Worm (Caenorhabditis elegans): ENCODE measurements around the gene W01B6.8.

DNA sequence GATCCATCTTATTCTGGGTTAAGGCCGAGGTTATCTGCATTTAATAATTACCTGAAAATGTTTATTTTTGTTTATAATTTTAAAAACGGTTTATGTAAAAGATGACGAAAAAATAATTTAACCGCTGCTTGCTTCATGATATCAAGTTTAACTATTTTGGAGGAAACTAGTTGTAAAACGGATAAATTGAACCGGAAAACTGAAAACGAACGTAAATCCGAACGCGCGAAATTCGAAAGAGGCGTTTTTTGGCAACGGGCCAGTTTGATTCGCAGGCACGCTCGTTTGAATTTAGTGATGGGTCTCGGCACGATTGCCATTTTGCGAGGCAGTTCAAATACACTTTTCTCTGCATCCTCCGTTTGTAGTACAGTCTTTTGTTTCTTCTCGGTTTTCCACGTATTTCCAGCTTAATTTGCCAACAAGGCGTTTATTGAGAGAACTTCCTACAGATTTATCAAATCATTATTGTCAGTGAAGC, 44.8 kb upstream of the W01B6.8 start, which contains the start of the genes gtbp-1 and K08F4.3:
- TF ChIP-seq pha-4 (tag; optimal IDR thresholded peaks at IDR 0.05) (peak; percentile 47), blmp-1 (tag; optimal IDR thresholded peaks at IDR 0.05) (no peak), elt-3 (tag; optimal IDR thresholded peaks at IDR 0.05) (no peak), drap-1 (GFP tag; optimal IDR thresholded peaks at IDR 0.05) (no peak), ham-2 (GFP tag; optimal IDR thresholded peaks at IDR 0.05) (no peak), nhr-237 (tag; optimal IDR thresholded peaks at IDR 0.05) (peak; percentile 39), mab-5 (tag; optimal IDR thresholded peaks at IDR 0.05) (no peak), mep-1 (tag; optimal IDR thresholded peaks at IDR 0.05) (peak; percentile 74), zip-8 (tag; optimal IDR thresholded peaks at IDR 0.05) (no peak), nhr-12 (tag; optimal IDR thresholded peaks at IDR 0.05) (no peak), sptf-1 (tag; optimal IDR thresholded peaks at IDR 0.05) (no peak), nhr-76 (tag; optimal IDR thresholded peaks at IDR 0.05) (no peak), ztf-11 (tag; optimal IDR thresholded peaks at IDR 0.05) (no peak), lsy-2 (tag; optimal IDR thresholded peaks at IDR 0.05) (peak; percentile 73)

All from whole organism, mixed stage, embryonic.